Worm (Caenorhabditis elegans) whole organism, L4 larva: Measurements from ENCODE around the gene lit-1.

Source experiments
- F10B5.3 ChIP-seq: sonication (generic microtip); optimal IDR thresholded peaks from 2 replicates; lab custom pipeline; 2016; ENCODE audit warnings: mild to moderate bottlenecking, missing genetic modification characterization, missing compliant biosample characterization
- T20F7.1 ChIP-seq: fragments of 200-800 bp; sonication (Bioruptor generic); optimal IDR thresholded peaks from 2 replicates; lab custom pipeline; 2018; ENCODE audit warnings: mild to moderate bottlenecking, missing genetic modification characterization, missing compliant biosample characterization
- T26A8.4 ChIP-seq: fragments of 200-800 bp; sonication (Bioruptor generic); IDR thresholded peaks from 2 replicates; pipeline ENCODE4 v1.3.6; 2022; ENCODE audit warnings: missing genetic modification characterization, missing compliant biosample characterization
- ZK546.5 ChIP-seq, 2 experiments: sonication (generic microtip); optimal IDR thresholded peaks; 2 replicates each; lab custom pipeline; 2017; ENCODE audit warnings: missing biosample characterization in 2 of 2, missing genetic modification characterization in 2 of 2
- ceh-28 ChIP-seq: fragments of 150-350 bp; optimal IDR thresholded peaks from 2 replicates; lab custom pipeline; 2014; ENCODE audit warnings: missing biosample characterization, missing genetic modification reagents, missing genetic modification characterization
- ceh-82 ChIP-seq: sonication (generic microtip); optimal IDR thresholded peaks from 2 replicates; lab custom pipeline; 2017; ENCODE audit warnings: missing biosample characterization, missing genetic modification characterization
- daf-8 ChIP-seq: fragments of 200-800 bp; sonication (Bioruptor generic); IDR thresholded peaks from 2 replicates; pipeline ENCODE4 v1.3.6; 2022; ENCODE audit warnings: missing genetic modification characterization, missing compliant biosample characterization
- lin-1 ChIP-seq: fragments of 200-800 bp; sonication (Bioruptor generic); IDR thresholded peaks from 2 replicates; pipeline ENCODE4 v1.3.6; 2022; ENCODE audit warnings: missing genetic modification reagents, missing genetic modification characterization, missing compliant biosample characterization
- nhr-237 ChIP-seq: sonication (generic microtip); optimal IDR thresholded peaks from 2 replicates; lab custom pipeline; 2017; ENCODE audit warnings: missing biosample characterization, missing genetic modification characterization
- pha-4 ChIP-seq, 2 experiments: fragments of 150-350 bp in 1 of 2; fragments of 200-800 bp in 1 of 2; sonication (Bioruptor generic) in 1 of 2; IDR thresholded peaks in 1 of 2; optimal IDR thresholded peaks in 1 of 2; 2 replicates each; pipeline versions ENCODE4 v1.3.6 to Lab custom; 2014 to 2022; ENCODE audit warnings: missing genetic modification characterization in 2 of 2, missing genetic modification reagents in 2 of 2, missing biosample characterization in 1 of 2, missing compliant biosample characterization in 1 of 2

- no peak for TF ChIP-seq ceh-82 (tag; lab: Kevin White, UChicago)
- no peak for TF ChIP-seq pha-4 (GFP tag; IDR thresholded peaks at IDR 0.05; lab: Robert Waterston, UW)
- TF ChIP-seq pha-4 (tag; optimal IDR thresholded peaks at IDR 0.05; lab: Kevin White, UChicago) = no peak
- no peak for TF ChIP-seq nhr-237 (tag; lab: Kevin White, UChicago)
- no peak for TF ChIP-seq ZK546.5 (tag; optimal IDR thresholded peaks at IDR 0.05; lab: Kevin White, UChicago)
- TF ChIP-seq T20F7.1 (GFP tag; lab: Kevin White, UChicago) = no peak
- TF ChIP-seq F10B5.3 (tag; lab: Kevin White, UChicago) = no peak
- no peak for TF ChIP-seq lin-1 (GFP tag; lab: Robert Waterston, UW)
- no peak for TF ChIP-seq ceh-28
- TF ChIP-seq daf-8 (GFP tag; lab: Robert Waterston, UW) = no peak
- no peak for TF ChIP-seq T26A8.4
Observed at ce11 chrIII:13686309-13686708, 15.5 kb upstream of the lit-1 start, which contains the start of gene dyf-2.
